Fruit fly (Drosophila melanogaster) whole organism, prepupa: Measurements from ENCODE around the gene CG10405.
A peak's percentile ranks its signal among the peaks of the same experiment; 100 is the strongest.

ENCODE experiments used
- Blimp-1 ChIP-seq: fragments of 200-800 bp; sonication (Bioruptor generic); optimal IDR thresholded peaks from 3 replicates; lab custom pipeline; 2017; ENCODE audit warnings: missing biosample characterization, missing genetic modification characterization, mild to moderate bottlenecking, moderate library complexity, missing genetic modification reagents
- CG10631 ChIP-seq: fragments of 200-800 bp; sonication (Bioruptor generic); optimal IDR thresholded peaks from 2 replicates; lab custom pipeline; 2016; ENCODE audit warnings: missing biosample characterization, missing genetic modification characterization
- CG10669 ChIP-seq: fragments of 200-800 bp; sonication (Bioruptor generic); optimal IDR thresholded peaks from 3 replicates; lab custom pipeline; 2018; ENCODE audit warnings: missing biosample characterization, mild to moderate bottlenecking, missing genetic modification characterization, moderate library complexity
- CG11762 ChIP-seq: fragments of 200-800 bp; sonication (Bioruptor generic); optimal IDR thresholded peaks from 3 replicates; lab custom pipeline; 2016; ENCODE audit warnings: missing biosample characterization, missing genetic modification characterization; ENCODE audit not compliant: insufficient read depth
- CG11902 ChIP-seq: fragments of 200-800 bp; sonication (Bioruptor generic); optimal IDR thresholded peaks from 3 replicates; lab custom pipeline; 2016; ENCODE audit warnings: missing biosample characterization, missing genetic modification characterization
- CG15336 ChIP-seq: fragments of 200-800 bp; sonication (Bioruptor generic); IDR thresholded peaks from 2 replicates; pipeline ENCODE4 v1.3.6; 2022; ENCODE audit warnings: missing biosample characterization, missing genetic modification characterization
- CG1621 ChIP-seq: fragments of 200-800 bp; sonication (Bioruptor generic); optimal IDR thresholded peaks from 3 replicates; lab custom pipeline; 2018; ENCODE audit warnings: missing biosample characterization, mild to moderate bottlenecking, missing genetic modification characterization
- CG16779 ChIP-seq: fragments of 200-800 bp; sonication (Bioruptor generic); optimal IDR thresholded peaks from 3 replicates; lab custom pipeline; 2017; ENCODE audit warnings: missing biosample characterization, mild to moderate bottlenecking, missing genetic modification characterization
- CG3032 ChIP-seq: fragments of 200-800 bp; optimal IDR thresholded peaks from 2 replicates; lab custom pipeline; 2019; ENCODE audit warnings: missing biosample characterization, mild to moderate bottlenecking, missing genetic modification characterization, moderate library complexity
- CG31627 ChIP-seq: fragments of 200-800 bp; sonication (Bioruptor generic); optimal IDR thresholded peaks from 3 replicates; lab custom pipeline; 2016; ENCODE audit warnings: missing biosample characterization, missing genetic modification characterization
- CG32006 ChIP-seq: fragments of 200-800 bp; sonication (Bioruptor generic); optimal IDR thresholded peaks from 3 replicates; lab custom pipeline; 2017; ENCODE audit warnings: missing biosample characterization, mild to moderate bottlenecking, missing genetic modification characterization
- CG34406 ChIP-seq: fragments of 200-800 bp; sonication (Bioruptor generic); optimal IDR thresholded peaks from 3 replicates; lab custom pipeline; 2016; ENCODE audit warnings: missing biosample characterization, missing genetic modification characterization
- CG3919 ChIP-seq: fragments of 200-800 bp; sonication (Bioruptor generic); optimal IDR thresholded peaks from 3 replicates; lab custom pipeline; 2016; ENCODE audit warnings: missing biosample characterization, missing genetic modification characterization
- CG4318 ChIP-seq: fragments of 200-800 bp; sonication (Bioruptor generic); optimal IDR thresholded peaks from 3 replicates; lab custom pipeline; 2017; ENCODE audit warnings: missing biosample characterization, mild to moderate bottlenecking, missing genetic modification characterization
- CG6163 ChIP-seq: fragments of 200-800 bp; sonication (Bioruptor generic); IDR thresholded peaks from 3 replicates; pipeline ENCODE4 v1.3.6; 2022; ENCODE audit warnings: missing biosample characterization, missing genetic modification characterization
- CG6276 ChIP-seq: fragments of 200-800 bp; sonication (Bioruptor generic); optimal IDR thresholded peaks from 2 replicates; lab custom pipeline; 2017; ENCODE audit warnings: missing biosample characterization, mild to moderate bottlenecking, missing genetic modification characterization
- CG6792 ChIP-seq: fragments of 200-800 bp; sonication (Bioruptor generic); optimal IDR thresholded peaks from 3 replicates; lab custom pipeline; 2016; ENCODE audit warnings: missing biosample characterization, missing genetic modification characterization
- CG6854 ChIP-seq: fragments of 200-800 bp; sonication (Bioruptor generic); optimal IDR thresholded peaks from 2 replicates; lab custom pipeline; 2017; ENCODE audit warnings: missing biosample characterization, mild to moderate bottlenecking, missing genetic modification characterization
- CG7368 ChIP-seq: fragments of 200-800 bp; sonication (Bioruptor generic); optimal IDR thresholded peaks from 3 replicates; lab custom pipeline; 2016; ENCODE audit warnings: missing biosample characterization, missing genetic modification characterization
- CG8119 ChIP-seq: fragments of 200-800 bp; sonication (Bioruptor generic); IDR thresholded peaks from 3 replicates; pipeline ENCODE4 v1.3.6; 2022; ENCODE audit warnings: missing biosample characterization, missing genetic modification characterization
- CG8632 ChIP-seq: fragments of 200-800 bp; sonication (Bioruptor generic); optimal IDR thresholded peaks from 3 replicates; lab custom pipeline; 2016; ENCODE audit warnings: missing biosample characterization, missing genetic modification characterization
- CG9139 ChIP-seq: fragments of 200-800 bp; sonication (Bioruptor generic); optimal IDR thresholded peaks from 3 replicates; lab custom pipeline; 2017; ENCODE audit warnings: missing biosample characterization, mild to moderate bottlenecking, missing genetic modification characterization
- Eip75B ChIP-seq: fragments of 200-800 bp; sonication (Bioruptor generic); optimal IDR thresholded peaks from 3 replicates; lab custom pipeline; 2016; ENCODE audit warnings: missing biosample characterization, missing genetic modification characterization
- Eip93F ChIP-seq: fragments of 200-800 bp; sonication (Bioruptor generic); optimal IDR thresholded peaks from 2 replicates; lab custom pipeline; 2016; ENCODE audit warnings: missing biosample characterization, mild to moderate bottlenecking, missing genetic modification characterization
- Ets21C ChIP-seq: fragments of 200-800 bp; sonication (Bioruptor generic); optimal IDR thresholded peaks from 3 replicates; lab custom pipeline; 2016; ENCODE audit warnings: missing biosample characterization, missing genetic modification characterization
- Ets96B ChIP-seq: fragments of 200-800 bp; optimal IDR thresholded peaks from 2 replicates; lab custom pipeline; 2019; ENCODE audit warnings: missing biosample characterization, mild to moderate bottlenecking, missing genetic modification characterization, moderate library complexity
- Gug ChIP-seq: fragments of 200-800 bp; sonication (Bioruptor generic); IDR thresholded peaks from 2 replicates; pipeline ENCODE4 v1.3.6; 2022; ENCODE audit warnings: missing biosample characterization, missing genetic modification characterization
- Hr4 ChIP-seq: fragments of 200-800 bp; sonication (Bioruptor generic); optimal IDR thresholded peaks from 3 replicates; lab custom pipeline; 2016; ENCODE audit warnings: missing biosample characterization, missing genetic modification characterization
- Lpt ChIP-seq: fragments of 200-800 bp; sonication (Bioruptor generic); optimal IDR thresholded peaks from 3 replicates; lab custom pipeline; 2016; ENCODE audit warnings: missing biosample characterization, missing genetic modification characterization
- Met ChIP-seq: fragments of 200-800 bp; sonication (Bioruptor generic); optimal IDR thresholded peaks from 3 replicates; lab custom pipeline; 2016; ENCODE audit warnings: missing biosample characterization, missing genetic modification characterization
- OdsH ChIP-seq: fragments of 200-800 bp; sonication (Bioruptor generic); optimal IDR thresholded peaks from 3 replicates; lab custom pipeline; 2016; ENCODE audit warnings: missing biosample characterization, missing genetic modification characterization
- Smox ChIP-seq: fragments of 200-800 bp; sonication (Bioruptor generic); optimal IDR thresholded peaks from 3 replicates; lab custom pipeline; 2016; ENCODE audit warnings: missing biosample characterization, missing genetic modification characterization
- Sox102F ChIP-seq: fragments of 200-800 bp; sonication (Bioruptor generic); optimal IDR thresholded peaks from 2 replicates; lab custom pipeline; 2016; ENCODE audit warnings: missing biosample characterization, mild to moderate bottlenecking, missing genetic modification characterization
- Sox14 ChIP-seq: fragments of 200-800 bp; sonication (Bioruptor generic); optimal IDR thresholded peaks from 3 replicates; lab custom pipeline; 2016; ENCODE audit warnings: missing biosample characterization, missing genetic modification characterization
- achi ChIP-seq: fragments of 200-800 bp; sonication (Bioruptor generic); optimal IDR thresholded peaks from 3 replicates; lab custom pipeline; 2016; ENCODE audit warnings: missing biosample characterization, missing genetic modification characterization
- acj6 ChIP-seq: fragments of 200-800 bp; sonication (Bioruptor generic); optimal IDR thresholded peaks from 3 replicates; lab custom pipeline; 2016; ENCODE audit warnings: missing biosample characterization, missing genetic modification characterization
- cyc ChIP-seq: fragments of 200-800 bp; sonication (Bioruptor generic); optimal IDR thresholded peaks from 3 replicates; lab custom pipeline; 2016; ENCODE audit warnings: missing biosample characterization, missing genetic modification characterization
- dac ChIP-seq: fragments of 200-800 bp; sonication (Bioruptor generic); optimal IDR thresholded peaks from 2 replicates; lab custom pipeline; 2017; ENCODE audit warnings: missing biosample characterization, mild to moderate bottlenecking, missing genetic modification characterization
- dsx ChIP-seq: fragments of 200-800 bp; optimal IDR thresholded peaks from 3 replicates; lab custom pipeline; 2019; ENCODE audit warnings: missing biosample characterization, mild to moderate bottlenecking, missing genetic modification characterization, moderate library complexity; ENCODE audit not compliant: poor library complexity, severe bottlenecking
- eg ChIP-seq: fragments of 200-800 bp; sonication (Bioruptor generic); IDR thresholded peaks from 3 replicates; pipeline ENCODE4 v1.3.6; 2022; ENCODE audit warnings: missing biosample characterization, missing genetic modification characterization
- esn ChIP-seq: fragments of 200-800 bp; sonication (Bioruptor generic); optimal IDR thresholded peaks from 2 replicates; lab custom pipeline; 2016; ENCODE audit warnings: missing biosample characterization, mild to moderate bottlenecking, missing genetic modification characterization, moderate library complexity
- fd59A ChIP-seq: fragments of 200-800 bp; sonication (Bioruptor generic); optimal IDR thresholded peaks from 2 replicates; lab custom pipeline; 2017; ENCODE audit warnings: missing biosample characterization, mild to moderate bottlenecking, missing genetic modification characterization, missing genetic modification reagents
- lz ChIP-seq: fragments of 200-800 bp; sonication (Bioruptor generic); optimal IDR thresholded peaks from 3 replicates; lab custom pipeline; 2016; ENCODE audit warnings: missing biosample characterization, missing genetic modification characterization
- net ChIP-seq: fragments of 200-800 bp; sonication (Bioruptor generic); optimal IDR thresholded peaks from 3 replicates; lab custom pipeline; 2016; ENCODE audit warnings: missing biosample characterization, missing genetic modification characterization
- pdm3 ChIP-seq: fragments of 200-800 bp; sonication (Bioruptor generic); optimal IDR thresholded peaks from 3 replicates; lab custom pipeline; 2016; ENCODE audit warnings: missing biosample characterization, missing genetic modification characterization
- salr ChIP-seq, 2 experiments: fragments of 200-800 bp; sonication (Bioruptor generic); optimal IDR thresholded peaks; 3 replicates each; lab custom pipeline; 2016 to 2018; ENCODE audit warnings: missing biosample characterization in 2 of 2, missing genetic modification characterization in 2 of 2, mild to moderate bottlenecking in 1 of 2
- spab ChIP-seq: fragments of 200-800 bp; sonication (Bioruptor generic); optimal IDR thresholded peaks from 2 replicates; lab custom pipeline; 2017; ENCODE audit warnings: missing biosample characterization, mild to moderate bottlenecking, missing genetic modification characterization, missing genetic modification reagents
- ss ChIP-seq, 2 experiments: fragments of 200-800 bp; sonication (Bioruptor generic); optimal IDR thresholded peaks; 2 replicates in 1 of 2; 3 replicates in 1 of 2; lab custom pipeline; 2017 to 2018; ENCODE audit warnings: mild to moderate bottlenecking in 2 of 2, missing biosample characterization in 2 of 2, missing genetic modification characterization in 2 of 2, moderate library complexity in 1 of 2
- svp ChIP-seq: fragments of 200-800 bp; sonication (Bioruptor generic); peaks from one replicate; lab custom pipeline; 2016; ENCODE audit warnings: missing biosample characterization, missing genetic modification characterization
- topi ChIP-seq: fragments of 200-800 bp; sonication (Bioruptor generic); optimal IDR thresholded peaks from 3 replicates; lab custom pipeline; 2016; ENCODE audit warnings: missing biosample characterization, missing genetic modification characterization

CG10405 gene

DNA sequence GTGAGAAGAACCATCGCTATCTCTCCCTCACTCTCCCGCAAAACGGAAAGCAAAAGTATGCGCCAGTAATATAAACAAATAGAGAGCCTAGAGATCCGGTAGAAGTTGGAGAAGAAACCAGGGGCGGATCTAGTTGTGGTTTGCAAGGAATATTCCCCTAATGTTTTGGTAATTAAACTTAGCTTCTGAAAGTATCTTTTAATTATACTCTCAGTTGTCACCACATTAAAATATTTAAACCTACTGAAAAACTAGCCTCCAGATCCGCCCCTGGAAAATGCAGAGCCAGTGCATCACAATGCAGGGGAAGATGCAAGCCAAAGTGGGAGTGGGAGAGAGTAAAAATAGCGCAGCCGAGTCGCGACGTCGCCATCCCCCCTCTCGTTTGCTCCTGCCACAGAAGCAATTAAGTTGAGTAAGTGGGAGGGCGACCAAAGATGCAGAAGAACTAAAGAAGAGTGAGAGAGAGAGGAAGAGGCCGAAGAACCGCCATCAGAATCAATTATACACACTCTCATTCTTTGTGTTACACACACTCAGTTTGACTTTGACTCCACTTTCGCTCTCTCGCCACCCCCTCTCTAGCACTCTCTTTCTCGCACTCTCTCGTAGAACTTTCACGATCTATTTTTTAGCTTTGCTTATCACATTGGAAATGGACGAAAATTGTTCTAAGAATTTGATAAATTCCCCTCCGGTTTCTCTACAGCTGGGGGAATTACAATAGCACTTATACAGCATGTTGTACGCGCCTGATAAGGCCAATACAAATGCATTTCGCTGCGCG is 4.9 kb upstream of the CG10405 start:
- TF ChIP-seq CG9139 (GFP tag; lab: Kevin White, UChicago) (peak; percentile 97), CG34406 (peak; percentile 92), CG31627 (GFP tag; lab: Kevin White, UChicago) (peak; percentile 92), CG6792 (GFP tag; lab: Kevin White, UChicago) (peak; percentile 97), CG32006 (peak; percentile 99), CG8632 (GFP tag; lab: Kevin White, UChicago) (peak; percentile 93), Blimp-1 (GFP tag; lab: Kevin White, UChicago) (peak; percentile 37), Met (GFP tag; lab: Kevin White, UChicago) (peak; percentile 87), CG6276 (GFP tag; lab: Kevin White, UChicago) (peak; percentile 89), pdm3 (GFP tag; lab: Kevin White, UChicago) (peak; percentile 99), Hr4 (peak; percentile 99), CG6854 (GFP tag; lab: Kevin White, UChicago) (peak; percentile 37), OdsH (peak; percentile 97), esn (GFP tag; lab: Kevin White, UChicago) (peak; percentile 92), Ets96B (tag; lab: Kevin White, UChicago) (peak; percentile 99), CG16779 (tag; lab: Kevin White, UChicago) (peak; percentile 94), CG8119 (GFP tag; lab: Robert Waterston, UW) (peak; percentile 93), Sox14 (GFP tag; lab: Kevin White, UChicago) (peak; percentile 99), CG11762 (GFP tag; lab: Kevin White, UChicago) (peak; percentile 93), Eip93F (GFP tag; lab: Kevin White, UChicago) (no peak), CG6163 (GFP tag; lab: Robert Waterston, UW) (peak; percentile 99), dsx (peak; percentile 98), svp (peak; percentile 93), CG3919 (peak; percentile 99), acj6 (peak; percentile 98), fd59A (GFP tag; lab: Kevin White, UChicago) (peak; percentile 99), CG7368 (peak; percentile 97), Ets21C (peak; percentile 86), CG10669 (GFP tag; lab: Kevin White, UChicago) (peak; percentile 99), cyc (GFP tag; lab: Kevin White, UChicago) (peak; percentile 95), CG4318 (GFP tag; lab: Kevin White, UChicago) (peak; percentile 98), Gug (peak; percentile 99), Smox (GFP tag; lab: Kevin White, UChicago) (no peak), CG10631 (peak; percentile 99), achi (GFP tag; lab: Kevin White, UChicago) (peak; percentile 97), CG11902 (GFP tag; lab: Kevin White, UChicago) (peak; percentile 99), net (GFP tag; lab: Kevin White, UChicago) (peak; percentile 97), CG1621 (tag; lab: Kevin White, UChicago) (peak; percentile 98), Eip75B (GFP tag; lab: Kevin White, UChicago) (peak; percentile 99), lz (peak; percentile 94), ss (GFP tag; optimal IDR thresholded peaks at IDR 0.05; lab: Kevin White, UChicago) (peak; percentile 98), Lpt (GFP tag; lab: Kevin White, UChicago) (peak; percentile 97), salr (GFP tag; optimal IDR thresholded peaks at IDR 0.05; lab: Kevin White, UChicago) (peak; percentile 97 to 99), dac (GFP tag; lab: Kevin White, UChicago) (peak; percentile 97), spab (GFP tag; lab: Kevin White, UChicago) (peak; percentile 99), eg (peak; percentile 99), CG15336 (GFP tag; lab: Robert Waterston, UW) (peak; percentile 96), CG3032 (tag; lab: Kevin White, UChicago) (peak; percentile 99), topi (GFP tag; lab: Kevin White, UChicago) (peak; percentile 92), Sox102F (peak; percentile 81)
